Fruit fly (Drosophila melanogaster) whole organism, embryonic: ENCODE results near the gene CG3918.

Experiments
- Asciz ChIP-seq: fragments of 200-800 bp; sonication (Bioruptor generic); optimal IDR thresholded peaks from 2 replicates; lab custom pipeline; 2017; ENCODE audit warnings: missing biosample characterization, mild to moderate bottlenecking, missing genetic modification characterization, missing genetic modification reagents
- Bgb ChIP-seq: fragments of 200-800 bp; sonication (Bioruptor generic); IDR thresholded peaks from 2 replicates; pipeline ENCODE4 v1.3.6; 2022; ENCODE audit warnings: missing biosample characterization, missing genetic modification characterization; ENCODE audit not compliant: partially characterized antibody
- CG10462 ChIP-seq: fragments of 200-800 bp; sonication (Bioruptor generic); optimal IDR thresholded peaks from 2 replicates; lab custom pipeline; 2016; ENCODE audit warnings: missing biosample characterization, missing genetic modification characterization
- CG11695 ChIP-seq: fragments of 200-800 bp; sonication (Bioruptor generic); IDR thresholded peaks from 3 replicates; pipeline ENCODE4 v1.3.6; 2022; ENCODE audit warnings: missing biosample characterization, missing genetic modification characterization
- CG11696 ChIP-seq: fragments of 200-800 bp; sonication (Bioruptor generic); IDR thresholded peaks from 2 replicates; pipeline ENCODE4 v1.3.6; 2022; ENCODE audit warnings: missing biosample characterization, missing genetic modification characterization
- CG12744 ChIP-seq: fragments of 200-800 bp; sonication (Bioruptor generic); optimal IDR thresholded peaks from 2 replicates; lab custom pipeline; 2016; ENCODE audit warnings: missing biosample characterization, missing genetic modification characterization
- CG12942 ChIP-seq: fragments of 200-800 bp; sonication (Bioruptor generic); optimal IDR thresholded peaks from 3 replicates; lab custom pipeline; 2016; ENCODE audit warnings: missing biosample characterization, missing genetic modification characterization
- CG14014 ChIP-seq: fragments of 200-800 bp; sonication (Bioruptor generic); IDR thresholded peaks from 2 replicates; pipeline ENCODE4 v1.3.6; 2022; ENCODE audit warnings: missing biosample characterization, missing genetic modification characterization
- CG2129 ChIP-seq: fragments of 200-800 bp; sonication (Bioruptor generic); IDR thresholded peaks from 2 replicates; pipeline ENCODE4 v1.3.6; 2022; ENCODE audit warnings: missing biosample characterization, missing genetic modification characterization; ENCODE audit not compliant: partially characterized antibody
- CG31388 ChIP-seq: fragments of 200-800 bp; sonication (Bioruptor generic); optimal IDR thresholded peaks from 2 replicates; lab custom pipeline; 2016; ENCODE audit warnings: missing biosample characterization, missing genetic modification characterization
- CG31441 ChIP-seq: fragments of 200-800 bp; sonication (Bioruptor generic); IDR thresholded peaks from 2 replicates; pipeline ENCODE4 v1.3.6; 2022; ENCODE audit warnings: missing biosample characterization, missing genetic modification characterization
- CG33557 ChIP-seq: fragments of 200-800 bp; sonication (Bioruptor generic); optimal IDR thresholded peaks from 2 replicates; lab custom pipeline; 2019; ENCODE audit warnings: missing biosample characterization, mild to moderate bottlenecking, missing genetic modification characterization, moderate library complexity
- CG7372 ChIP-seq: fragments of 200-800 bp; sonication (Bioruptor generic); IDR thresholded peaks from 2 replicates; pipeline ENCODE4 v1.3.6; 2022; ENCODE audit warnings: missing biosample characterization, missing genetic modification characterization
- CG8089 ChIP-seq: fragments of 200-800 bp; sonication (Bioruptor generic); optimal IDR thresholded peaks from 3 replicates; lab custom pipeline; 2016; ENCODE audit warnings: missing biosample characterization, missing genetic modification characterization
- CG9817 ChIP-seq: fragments of 200-800 bp; sonication (Bioruptor generic); optimal IDR thresholded peaks from 2 replicates; lab custom pipeline; 2018; ENCODE audit warnings: missing biosample characterization, mild to moderate bottlenecking, missing genetic modification characterization, moderate library complexity
- CG9932 ChIP-seq: fragments of 200-800 bp; sonication (Bioruptor generic); IDR thresholded peaks from 2 replicates; pipeline ENCODE4 v1.3.6; 2022; ENCODE audit warnings: missing biosample characterization, missing genetic modification characterization
- CTCF ChIP-seq: fragments of 200-800 bp; sonication (Bioruptor generic); optimal IDR thresholded peaks from 2 replicates; lab custom pipeline; 2017; ENCODE audit warnings: missing biosample characterization, mild to moderate bottlenecking, missing genetic modification characterization, moderate library complexity
- Camta ChIP-seq: fragments of 200-800 bp; sonication (Bioruptor generic); optimal IDR thresholded peaks from 2 replicates; lab custom pipeline; 2016; ENCODE audit warnings: missing biosample characterization, missing genetic modification characterization
- CoRest ChIP-seq: fragments of 200-800 bp; sonication (Bioruptor generic); optimal IDR thresholded peaks from 3 replicates; lab custom pipeline; 2018; ENCODE audit warnings: missing biosample characterization, mild to moderate bottlenecking, missing genetic modification characterization, moderate library complexity
- D19B ChIP-seq: fragments of 200-800 bp; sonication (Bioruptor generic); optimal IDR thresholded peaks from 2 replicates; lab custom pipeline; 2017; ENCODE audit warnings: missing biosample characterization, mild to moderate bottlenecking, missing genetic modification characterization
- Dip2 ChIP-seq: fragments of 200-800 bp; sonication (Bioruptor generic); IDR thresholded peaks from 2 replicates; pipeline ENCODE4 v1.3.6; 2022; ENCODE audit warnings: missing biosample characterization, missing genetic modification characterization
- Doc2 ChIP-seq: fragments of 200-800 bp; sonication (Bioruptor generic); IDR thresholded peaks from 2 replicates; pipeline ENCODE4 v1.3.6; 2022; ENCODE audit warnings: missing biosample characterization, missing genetic modification characterization
- Hey ChIP-seq: fragments of 200-800 bp; sonication (Bioruptor generic); optimal IDR thresholded peaks from 3 replicates; lab custom pipeline; 2018; ENCODE audit warnings: missing biosample characterization, mild to moderate bottlenecking, missing genetic modification characterization
- Hr39 ChIP-seq: fragments of >200 bp; optimal IDR thresholded peaks from 2 replicates; lab custom pipeline; 2017
- Kr ChIP-seq: fragments of 200-800 bp; sonication (Bioruptor generic); optimal IDR thresholded peaks from 2 replicates; lab custom pipeline; 2017; ENCODE audit warnings: missing biosample characterization, mild to moderate bottlenecking, missing genetic modification characterization
- Oaz ChIP-seq: fragments of 200-800 bp; sonication (Bioruptor generic); IDR thresholded peaks from 2 replicates; pipeline ENCODE4 v1.3.6; 2022; ENCODE audit warnings: missing biosample characterization, missing genetic modification characterization
- Taf1 ChIP-seq: fragments of 200-800 bp; sonication (Bioruptor generic); IDR thresholded peaks from 2 replicates; pipeline ENCODE4 v1.3.6; 2022; ENCODE audit warnings: missing biosample characterization, missing genetic modification characterization
- Trl ChIP-seq, 3 experiments: fragments of >200 bp in 2 of 3; fragments of 200-800 bp in 1 of 3; sonication (Bioruptor generic) in 1 of 3; optimal IDR thresholded peaks; 2 replicates in 1 of 3; 3 replicates in 2 of 3; lab custom pipeline; 2016 to 2017; ENCODE audit warnings: missing biosample characterization in 1 of 3, missing genetic modification characterization in 1 of 3
- Xbp1 ChIP-seq: fragments of 200-800 bp; sonication (Bioruptor generic); optimal IDR thresholded peaks from 3 replicates; lab custom pipeline; 2016; ENCODE audit warnings: missing biosample characterization, mild to moderate bottlenecking, missing genetic modification characterization
- ac ChIP-seq: fragments of 200-800 bp; sonication (Bioruptor generic); optimal IDR thresholded peaks from 3 replicates; lab custom pipeline; 2017; ENCODE audit warnings: missing biosample characterization, mild to moderate bottlenecking, missing genetic modification characterization
- ara ChIP-seq: fragments of 200-800 bp; sonication (Bioruptor generic); IDR thresholded peaks from 2 replicates; pipeline ENCODE4 v1.3.6; 2022; ENCODE audit warnings: missing biosample characterization, missing genetic modification characterization
- chm ChIP-seq: fragments of 200-800 bp; sonication (Bioruptor generic); IDR thresholded peaks from 2 replicates; pipeline ENCODE4 v1.3.6; 2022; ENCODE audit warnings: missing biosample characterization, missing genetic modification characterization
- crp ChIP-seq, 2 experiments: fragments of 200-800 bp; sonication (Bioruptor generic); optimal IDR thresholded peaks; 2 replicates in 1 of 2; 3 replicates in 1 of 2; lab custom pipeline; 2017; ENCODE audit warnings: missing biosample characterization in 2 of 2, missing genetic modification characterization in 2 of 2, mild to moderate bottlenecking in 1 of 2, moderate library complexity in 1 of 2
- dati ChIP-seq: fragments of 200-800 bp; sonication (Bioruptor generic); IDR thresholded peaks from 2 replicates; pipeline ENCODE4 v1.3.6; 2022; ENCODE audit warnings: missing biosample characterization, missing genetic modification characterization
- ftz-f1 ChIP-seq: fragments of 200-800 bp; sonication (Bioruptor generic); optimal IDR thresholded peaks from 2 replicates; lab custom pipeline; 2016; ENCODE audit warnings: missing biosample characterization, missing genetic modification characterization
- jing ChIP-seq: fragments of 200-800 bp; sonication (Bioruptor generic); optimal IDR thresholded peaks from 2 replicates; lab custom pipeline; 2018; ENCODE audit warnings: missing biosample characterization, mild to moderate bottlenecking, missing genetic modification characterization
- jumu ChIP-seq: fragments of 200-800 bp; sonication (Bioruptor generic); optimal IDR thresholded peaks from 3 replicates; lab custom pipeline; 2016; ENCODE audit warnings: missing biosample characterization, missing genetic modification characterization
- kah ChIP-seq: fragments of 200-800 bp; sonication (Bioruptor generic); optimal IDR thresholded peaks from 2 replicates; lab custom pipeline; 2018; ENCODE audit warnings: missing biosample characterization, mild to moderate bottlenecking, missing genetic modification characterization
- knrl ChIP-seq: fragments of 200-800 bp; sonication (Bioruptor generic); IDR thresholded peaks from 3 replicates; pipeline ENCODE4 v1.3.6; 2022; ENCODE audit warnings: missing biosample characterization, missing genetic modification characterization; ENCODE audit not compliant: partially characterized antibody
- nerfin-1 ChIP-seq: fragments of 200-800 bp; sonication (Bioruptor generic); optimal IDR thresholded peaks from 3 replicates; lab custom pipeline; 2019; ENCODE audit warnings: missing biosample characterization, mild to moderate bottlenecking, missing genetic modification characterization, moderate library complexity
- nmo ChIP-seq: fragments of 200-800 bp; sonication (Bioruptor generic); optimal IDR thresholded peaks from 2 replicates; lab custom pipeline; 2018; ENCODE audit warnings: missing biosample characterization, mild to moderate bottlenecking, missing genetic modification characterization, moderate library complexity
- pros ChIP-seq: fragments of 200-800 bp; sonication (Bioruptor generic); optimal IDR thresholded peaks from 3 replicates; lab custom pipeline; 2019; ENCODE audit warnings: missing biosample characterization, mild to moderate bottlenecking, missing genetic modification characterization, moderate library complexity
- row ChIP-seq: fragments of 200-800 bp; sonication (Bioruptor generic); IDR thresholded peaks from 3 replicates; pipeline ENCODE4 v1.3.6; 2022; ENCODE audit warnings: missing biosample characterization, missing genetic modification characterization
- run ChIP-seq: fragments of 200-800 bp; sonication (Bioruptor generic); optimal IDR thresholded peaks from 3 replicates; lab custom pipeline; 2018; ENCODE audit warnings: missing biosample characterization, mild to moderate bottlenecking, missing genetic modification characterization
- scrt ChIP-seq: fragments of 200-800 bp; sonication (Bioruptor generic); optimal IDR thresholded peaks from 2 replicates; lab custom pipeline; 2018; ENCODE audit warnings: missing biosample characterization, mild to moderate bottlenecking, missing genetic modification characterization, moderate library complexity
- sr ChIP-seq: fragments of 200-800 bp; sonication (Bioruptor generic); IDR thresholded peaks from 3 replicates; pipeline ENCODE4 v1.3.6; 2022; ENCODE audit warnings: missing biosample characterization, missing genetic modification characterization
- tap ChIP-seq: fragments of 200-800 bp; optimal IDR thresholded peaks from 3 replicates; lab custom pipeline; 2019; ENCODE audit warnings: missing biosample characterization, mild to moderate bottlenecking, missing genetic modification characterization, moderate library complexity
- tgo ChIP-seq: fragments of 200-800 bp; sonication (Bioruptor generic); IDR thresholded peaks from 3 replicates; pipeline ENCODE4 v1.3.6; 2022; ENCODE audit warnings: missing biosample characterization, missing genetic modification characterization
- zen ChIP-seq: fragments of 200-800 bp; sonication (Bioruptor generic); optimal IDR thresholded peaks from 3 replicates; lab custom pipeline; 2018; ENCODE audit warnings: missing biosample characterization, mild to moderate bottlenecking, missing genetic modification characterization, moderate library complexity
- zen2 ChIP-seq: fragments of 200-800 bp; sonication (Bioruptor generic); IDR thresholded peaks from 3 replicates; pipeline ENCODE4 v1.3.6; 2022; ENCODE audit warnings: missing biosample characterization, missing genetic modification characterization; ENCODE audit not compliant: partially characterized antibody

The CG3918 gene

dm6 chrX:6571234-6571915, 47.1 kb downstream of the CG3918 start (continued):
- TF ChIP-seq Bgb (GFP tag; lab: Robert Waterston, UW) = no peak
- TF ChIP-seq CG31441 (GFP tag; lab: Robert Waterston, UW) = peak; percentile 97
- peak; percentile 20 for TF ChIP-seq jumu (GFP tag; lab: Kevin White, UChicago)
- TF ChIP-seq ftz-f1 (GFP tag; lab: Kevin White, UChicago) = no peak
- TF ChIP-seq knrl (GFP tag; lab: Robert Waterston, UW) = no peak
- TF ChIP-seq nerfin-1 (tag; lab: Kevin White, UChicago) = peak; percentile 92
- TF ChIP-seq CG11696 = peak; percentile 92
- TF ChIP-seq CG12942 = peak; percentile 76
- TF ChIP-seq CG8089 = peak; percentile 32
- peak; percentile 40 for TF ChIP-seq CTCF (GFP tag; lab: Kevin White, UChicago)
- peak; percentile 81 for TF ChIP-seq CG7372
- TF ChIP-seq nmo (GFP tag; lab: Kevin White, UChicago) = peak; percentile 95
- peak; percentile 83 for TF ChIP-seq zen (tag; lab: Kevin White, UChicago)
- no peak; the same call in 1 of the 2 replicates for TF ChIP-seq CG9932 (GFP tag; lab: Robert Waterston, UW)
- TF ChIP-seq tgo (GFP tag; lab: Robert Waterston, UW) = peak; percentile 87
- peak; percentile 62; the same call in 1 of the 2 replicates for TF ChIP-seq chm (GFP tag; lab: Robert Waterston, UW)
- peak in 1 of 2 experiments; percentile 51 for TF ChIP-seq crp (GFP tag; optimal IDR thresholded peaks at IDR 0.05; lab: Kevin White, UChicago)
- TF ChIP-seq ac = peak; percentile 80
- TF ChIP-seq Hr39 (lab: Kevin White, UChicago) = no peak
- TF ChIP-seq pros (GFP tag; lab: Kevin White, UChicago) = peak; percentile 28
- peak; percentile 85 for TF ChIP-seq tap (tag; lab: Kevin White, UChicago)
- no peak for TF ChIP-seq zen2 (GFP tag; lab: Robert Waterston, UW)
- TF ChIP-seq kah (GFP tag; lab: Kevin White, UChicago) = peak; percentile 71
- peak; percentile 92 for TF ChIP-seq CG33557
- peak; percentile 86 for TF ChIP-seq Xbp1 (GFP tag; lab: Kevin White, UChicago)
- TF ChIP-seq Oaz (GFP tag; lab: Robert Waterston, UW) = peak; percentile 62
- TF ChIP-seq Asciz (GFP tag; lab: Kevin White, UChicago) = peak; percentile 88
- TF ChIP-seq CG31388 (GFP tag; lab: Kevin White, UChicago) = peak; percentile 61
- TF ChIP-seq sr (GFP tag; lab: Robert Waterston, UW) = no peak
- TF ChIP-seq CG11695 (GFP tag; lab: Robert Waterston, UW) = peak; percentile 90
- TF ChIP-seq run (tag; lab: Kevin White, UChicago) = peak; percentile 77
- peak; percentile 76 for TF ChIP-seq scrt (GFP tag; lab: Kevin White, UChicago)
- peak; percentile 91 for TF ChIP-seq row (GFP tag; lab: Robert Waterston, UW)
- TF ChIP-seq jing (GFP tag; lab: Kevin White, UChicago) = peak; percentile 60
- no peak for TF ChIP-seq Hey (tag; lab: Kevin White, UChicago)
- TF ChIP-seq Kr (GFP tag; lab: Kevin White, UChicago) = no peak
- TF ChIP-seq Trl (optimal IDR thresholded peaks at IDR 0.05; lab: Kevin White, UChicago) = peak in 1 of 2 experiments; percentile 55
- TF ChIP-seq Trl (GFP tag; optimal IDR thresholded peaks at IDR 0.05; lab: Kevin White, UChicago) = no peak
- TF ChIP-seq D19B (GFP tag; lab: Kevin White, UChicago) = peak; percentile 42
- no peak for TF ChIP-seq Doc2 (GFP tag; lab: Robert Waterston, UW)
- TF ChIP-seq Dip2 = no peak
- TF ChIP-seq CG14014 (GFP tag; lab: Robert Waterston, UW) = peak; percentile 73
- TF ChIP-seq CG10462 = peak; percentile 50
- peak; percentile 74 for TF ChIP-seq CG9817 (tag; lab: Kevin White, UChicago)
- no peak for TF ChIP-seq CG12744
- TF ChIP-seq Taf1 (GFP tag; lab: Robert Waterston, UW) = peak; percentile 35; the same call in 1 of the 2 replicates
- TF ChIP-seq CG2129 = no peak
- peak; percentile 95 for TF ChIP-seq CoRest (tag; lab: Kevin White, UChicago)
- TF ChIP-seq ara (GFP tag; lab: Robert Waterston, UW) = peak; percentile 87
- TF ChIP-seq dati (GFP tag; lab: Robert Waterston, UW) = no peak
- peak; percentile 34 for TF ChIP-seq Camta (GFP tag; lab: Kevin White, UChicago)
